Worm (Caenorhabditis elegans) whole organism, L2 larva: ENCODE results near the gene npr-13.

Source experiments
- C34F6.9 ChIP-seq: fragments of 150-350 bp; optimal IDR thresholded peaks from 2 replicates; lab custom pipeline; 2014; ENCODE audit warnings: missing biosample characterization, missing genetic modification characterization
- F13H6.1 ChIP-seq: sonication (generic microtip); optimal IDR thresholded peaks from 2 replicates; lab custom pipeline; 2016; ENCODE audit warnings: missing genetic modification characterization, missing compliant biosample characterization
- R02D3.7 ChIP-seq: fragments of 150-350 bp; optimal IDR thresholded peaks from 2 replicates; lab custom pipeline; 2014; ENCODE audit warnings: missing biosample characterization, missing genetic modification characterization
- Y55F3AM.14 ChIP-seq: fragments of 200-800 bp; sonication (Bioruptor generic); optimal IDR thresholded peaks from 2 replicates; lab custom pipeline; 2018; ENCODE audit warnings: mild to moderate bottlenecking, missing genetic modification characterization, missing compliant biosample characterization
- ZK546.5 ChIP-seq: sonication (generic microtip); optimal IDR thresholded peaks from 2 replicates; lab custom pipeline; 2017; ENCODE audit warnings: missing biosample characterization, missing genetic modification characterization
- alr-1 ChIP-seq: fragments of 150-350 bp; optimal IDR thresholded peaks from 2 replicates; lab custom pipeline; 2014; ENCODE audit warnings: missing biosample characterization, missing genetic modification characterization
- aly-2 ChIP-seq: fragments of 150-350 bp; optimal IDR thresholded peaks from 2 replicates; lab custom pipeline; 2014; ENCODE audit warnings: missing biosample characterization, missing genetic modification characterization
- ama-1 ChIP-seq: fragments of 150-350 bp; optimal IDR thresholded peaks from 2 replicates; lab custom pipeline; 2018; ENCODE audit warnings: inconsistent platforms
- blmp-1 ChIP-seq: sonication (generic microtip); optimal IDR thresholded peaks from 2 replicates; lab custom pipeline; 2017; ENCODE audit warnings: missing genetic modification characterization, mild to moderate bottlenecking, missing compliant biosample characterization, antibody characterized with exemption, moderate library complexity; ENCODE audit not compliant: insufficient read depth
- ceh-16 ChIP-seq: fragments of 150-350 bp; optimal IDR thresholded peaks from 2 replicates; lab custom pipeline; 2014; ENCODE audit warnings: missing biosample characterization, missing genetic modification characterization
- ceh-82 ChIP-seq: fragments of 150-350 bp; optimal IDR thresholded peaks from 2 replicates; lab custom pipeline; 2014; ENCODE audit warnings: missing biosample characterization, missing genetic modification characterization
- crh-2 ChIP-seq: sonication (generic microtip); optimal IDR thresholded peaks from 2 replicates; lab custom pipeline; 2017; ENCODE audit warnings: missing biosample characterization, missing genetic modification characterization
- dmd-4 ChIP-seq: sonication (generic microtip); optimal IDR thresholded peaks from 2 replicates; lab custom pipeline; 2017; ENCODE audit warnings: missing biosample characterization, missing genetic modification characterization
- egl-27 ChIP-seq: sonication (generic microtip); optimal IDR thresholded peaks from 3 replicates; lab custom pipeline; 2017; ENCODE audit warnings: missing biosample characterization, missing genetic modification reagents, missing genetic modification characterization
- elt-1 ChIP-seq: fragments of 150-350 bp; optimal IDR thresholded peaks from 2 replicates; lab custom pipeline; 2014; ENCODE audit warnings: missing biosample characterization, missing genetic modification characterization
- elt-3 ChIP-seq: sonication (generic microtip); optimal IDR thresholded peaks from 2 replicates; lab custom pipeline; 2017; ENCODE audit warnings: missing biosample characterization, missing genetic modification characterization
- fos-1 ChIP-seq: fragments of 150-350 bp; optimal IDR thresholded peaks from 2 replicates; lab custom pipeline; 2014; ENCODE audit warnings: missing biosample characterization, missing genetic modification characterization
- gmeb-1 ChIP-seq: fragments of 150-350 bp; optimal IDR thresholded peaks from 2 replicates; lab custom pipeline; 2014; ENCODE audit warnings: missing biosample characterization, missing genetic modification characterization
- lin-11 ChIP-seq: fragments of 150-350 bp; sonication (generic microtip); optimal IDR thresholded peaks from 2 replicates; lab custom pipeline; 2014; ENCODE audit warnings: missing biosample characterization, missing genetic modification characterization, inconsistent platforms, mixed read lengths
- lin-13 ChIP-seq: fragments of 150-350 bp; optimal IDR thresholded peaks from 2 replicates; lab custom pipeline; 2014; ENCODE audit warnings: missing biosample characterization, missing genetic modification reagents, missing genetic modification characterization
- lin-39 ChIP-seq: fragments of 150-350 bp; optimal IDR thresholded peaks from 2 replicates; lab custom pipeline; 2014; ENCODE audit warnings: missing biosample characterization, missing genetic modification reagents, missing genetic modification characterization
- lsy-2 ChIP-seq, 2 experiments: fragments of 150-350 bp in 1 of 2; sonication (generic microtip) in 1 of 2; optimal IDR thresholded peaks; 2 replicates each; lab custom pipeline; 2014 to 2017; ENCODE audit warnings: missing biosample characterization in 2 of 2, missing genetic modification characterization in 2 of 2
- mab-5 ChIP-seq: fragments of 150-350 bp; optimal IDR thresholded peaks from 2 replicates; lab custom pipeline; 2014; ENCODE audit warnings: missing biosample characterization, missing genetic modification characterization
- mbf-1 ChIP-seq: sonication (generic microtip); optimal IDR thresholded peaks from 2 replicates; lab custom pipeline; 2017; ENCODE audit warnings: missing biosample characterization, missing genetic modification characterization
- mdl-1 ChIP-seq, 2 experiments: fragments of 150-350 bp in 1 of 2; sonication (generic microtip) in 1 of 2; optimal IDR thresholded peaks; 2 replicates each; lab custom pipeline; 2017; ENCODE audit warnings: missing biosample characterization in 2 of 2, missing genetic modification characterization in 2 of 2
- nhr-10 ChIP-seq: sonication (generic microtip); optimal IDR thresholded peaks from 2 replicates; lab custom pipeline; 2017; ENCODE audit warnings: missing biosample characterization, missing genetic modification characterization
- nhr-11 ChIP-seq: fragments of 150-350 bp; optimal IDR thresholded peaks from 2 replicates; lab custom pipeline; 2014; ENCODE audit warnings: missing biosample characterization, missing genetic modification characterization
- nhr-12 ChIP-seq: fragments of 150-350 bp; optimal IDR thresholded peaks from 2 replicates; lab custom pipeline; 2014; ENCODE audit warnings: missing biosample characterization, missing genetic modification characterization
- nhr-129 ChIP-seq: fragments of 150-350 bp; optimal IDR thresholded peaks from 2 replicates; lab custom pipeline; 2014; ENCODE audit warnings: missing biosample characterization, missing genetic modification characterization
- nhr-21 ChIP-seq: fragments of 150-350 bp; optimal IDR thresholded peaks from 2 replicates; lab custom pipeline; 2014; ENCODE audit warnings: missing biosample characterization, missing genetic modification characterization
- nhr-23 ChIP-seq: fragments of 150-350 bp; optimal IDR thresholded peaks from 2 replicates; lab custom pipeline; 2014; ENCODE audit warnings: missing biosample characterization, missing genetic modification reagents, missing genetic modification characterization
- nhr-237 ChIP-seq: fragments of 150-350 bp; optimal IDR thresholded peaks from 2 replicates; lab custom pipeline; 2014; ENCODE audit warnings: missing biosample characterization, missing genetic modification characterization
- nhr-25 ChIP-seq: fragments of 150-350 bp; sonication (generic microtip); optimal IDR thresholded peaks from 3 replicates; lab custom pipeline; 2014; ENCODE audit warnings: missing biosample characterization, missing genetic modification characterization
- nhr-6 ChIP-seq: fragments of 150-350 bp; optimal IDR thresholded peaks from 2 replicates; lab custom pipeline; 2014; ENCODE audit warnings: missing biosample characterization, missing genetic modification characterization
- nhr-77 ChIP-seq: fragments of 150-350 bp; optimal IDR thresholded peaks from 2 replicates; lab custom pipeline; 2014; ENCODE audit warnings: missing biosample characterization, missing genetic modification characterization
- peb-1 ChIP-seq: fragments of 150-350 bp; optimal IDR thresholded peaks from 2 replicates; lab custom pipeline; 2014; ENCODE audit warnings: missing biosample characterization, missing genetic modification characterization
- sem-4 ChIP-seq: fragments of 150-350 bp; optimal IDR thresholded peaks from 2 replicates; lab custom pipeline; 2014; ENCODE audit warnings: missing biosample characterization, missing genetic modification reagents, missing genetic modification characterization
- skn-1 ChIP-seq: sonication (generic microtip); optimal IDR thresholded peaks from 2 replicates; lab custom pipeline; 2017; ENCODE audit warnings: missing biosample characterization, missing genetic modification characterization
- sma-3 ChIP-seq: sonication (generic microtip); optimal IDR thresholded peaks from 2 replicates; lab custom pipeline; 2016; ENCODE audit warnings: missing genetic modification reagents, missing genetic modification characterization, missing compliant biosample characterization
- sma-9 ChIP-seq, 2 experiments: fragments of 150-350 bp in 1 of 2; sonication (generic microtip) in 1 of 2; optimal IDR thresholded peaks; 2 replicates each; lab custom pipeline; 2014 to 2016; ENCODE audit warnings: missing genetic modification characterization in 2 of 2, mild to moderate bottlenecking in 1 of 2, missing biosample characterization in 1 of 2, missing compliant biosample characterization in 1 of 2, missing genetic modification reagents in 1 of 2, moderate library complexity in 1 of 2
- snpc-4 ChIP-seq: fragments of 150-350 bp; optimal IDR thresholded peaks from 2 replicates; lab custom pipeline; 2014; ENCODE audit warnings: missing biosample characterization, missing genetic modification characterization
- unc-39 ChIP-seq: fragments of 150-350 bp; optimal IDR thresholded peaks from 2 replicates; lab custom pipeline; 2014; ENCODE audit warnings: missing biosample characterization, missing genetic modification characterization
- unc-55 ChIP-seq: fragments of 150-350 bp; sonication (generic microtip); optimal IDR thresholded peaks from 3 replicates; lab custom pipeline; 2014; ENCODE audit warnings: missing biosample characterization, missing genetic modification reagents, missing genetic modification characterization
- unc-62 ChIP-seq: fragments of 150-350 bp; optimal IDR thresholded peaks from 2 replicates; lab custom pipeline; 2014; ENCODE audit warnings: missing biosample characterization, missing genetic modification reagents, missing genetic modification characterization
- zag-1 ChIP-seq: fragments of 150-350 bp; optimal IDR thresholded peaks from 2 replicates; lab custom pipeline; 2014; ENCODE audit warnings: missing biosample characterization, missing genetic modification characterization
- ztf-1 ChIP-seq: fragments of 200-800 bp; sonication (Bioruptor generic); conservative IDR thresholded peaks from 2 replicates; pipeline ENCODE4 v1.3.6; 2022; ENCODE audit warnings: missing genetic modification characterization, missing compliant biosample characterization
- ztf-11 ChIP-seq: sonication (generic microtip); optimal IDR thresholded peaks from 2 replicates; lab custom pipeline; 2017; ENCODE audit warnings: missing biosample characterization, missing genetic modification characterization
- ztf-4 ChIP-seq: fragments of 150-350 bp; optimal IDR thresholded peaks from 2 replicates; lab custom pipeline; 2014; ENCODE audit warnings: missing biosample characterization, missing genetic modification characterization

Gene npr-13

ce11 chrV:14832789-14833187 is 25.6 kb downstream of the npr-13 start:
- TF ChIP-seq unc-55 (GFP tag; lab: Kevin White, UChicago) = no peak
- TF ChIP-seq, all 48 proteins: peak for 0

ce11 chrV:14832121-14832788 is 26.1 kb downstream of the npr-13 start:
- TF ChIP-seq nhr-21 (tag; lab: Kevin White, UChicago) = no peak
- no peak for TF ChIP-seq alr-1 (tag; lab: Kevin White, UChicago)
- TF ChIP-seq ztf-11 = no peak
- peak; percentile 36 for TF ChIP-seq unc-55 (GFP tag; lab: Kevin White, UChicago)
- no peak for TF ChIP-seq ceh-82 (tag; lab: Kevin White, UChicago)
- TF ChIP-seq nhr-77 (tag; lab: Kevin White, UChicago) = no peak
- TF ChIP-seq zag-1 = peak; percentile 36

DNA sequence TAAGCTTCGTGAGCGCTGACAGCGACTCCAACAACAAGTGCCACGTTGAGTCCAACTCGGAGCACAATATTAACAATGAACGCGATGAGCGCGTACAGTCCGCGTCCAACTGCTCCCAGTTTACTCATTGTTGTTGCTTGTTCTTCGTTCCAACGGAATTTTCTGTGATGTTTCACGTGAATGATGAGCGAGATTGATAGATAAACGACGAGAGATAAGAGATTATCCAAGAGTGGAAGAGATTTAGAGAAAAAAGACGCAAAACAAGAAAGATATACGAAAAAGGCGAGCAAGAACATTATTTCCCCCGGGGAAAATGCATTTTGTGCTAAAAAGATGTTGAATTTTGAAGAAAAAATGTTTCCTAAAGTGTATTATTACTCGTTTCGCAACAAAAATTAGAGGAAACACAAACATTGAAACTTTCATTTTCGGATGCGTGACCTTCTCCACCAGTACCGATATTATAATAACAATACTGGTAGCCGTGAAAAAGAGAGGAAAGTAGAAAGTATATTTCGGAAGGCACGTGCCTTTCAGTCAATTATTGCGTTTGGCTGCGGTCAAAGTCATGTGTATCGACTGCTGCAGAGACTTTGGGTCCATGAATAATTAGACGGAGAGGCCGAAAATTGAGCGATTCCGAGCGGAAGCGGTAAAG is 26.8 kb downstream of the npr-13 start:
- TF ChIP-seq R02D3.7 (tag; lab: Kevin White, UChicago) = no peak
- TF ChIP-seq elt-3 = no peak
- TF ChIP-seq nhr-77 (tag; lab: Kevin White, UChicago) = no peak
- TF ChIP-seq nhr-11 (tag; lab: Kevin White, UChicago) = no peak
- TF ChIP-seq skn-1 = no peak
- TF ChIP-seq nhr-6 (tag; lab: Kevin White, UChicago) = no peak
- no peak for TF ChIP-seq ZK546.5
- no peak for TF ChIP-seq lin-13 (GFP tag; lab: Kevin White, UChicago)
- TF ChIP-seq alr-1 (tag; lab: Kevin White, UChicago) = no peak
- TF ChIP-seq mdl-1 (tag; optimal IDR thresholded peaks at IDR 0.05; lab: Kevin White, UChicago) = peak in 1 of 2 experiments; percentile 8
- TF ChIP-seq unc-39 (tag; lab: Kevin White, UChicago) = no peak
- no peak for TF ChIP-seq unc-55 (GFP tag; lab: Kevin White, UChicago)
- no peak for TF ChIP-seq nhr-10 (tag; lab: Kevin White, UChicago)
- TF ChIP-seq blmp-1 (tag; lab: Kevin White, UChicago) = peak; percentile 2
- no peak for TF ChIP-seq crh-2 (tag; lab: Kevin White, UChicago)
- TF ChIP-seq ama-1 (lab: Kevin White, UChicago) = no peak
- TF ChIP-seq ztf-4 = peak; percentile 13
- TF ChIP-seq ztf-1 (GFP tag; lab: Robert Waterston, UW) = no peak
- no peak for TF ChIP-seq dmd-4 (tag; lab: Kevin White, UChicago)
- TF ChIP-seq gmeb-1 = no peak
- TF ChIP-seq sma-3 (GFP tag; lab: Kevin White, UChicago) = no peak
- TF ChIP-seq snpc-4 (tag; lab: Kevin White, UChicago) = no peak
- TF ChIP-seq nhr-23 (tag; lab: Kevin White, UChicago) = no peak
- TF ChIP-seq egl-27 (tag; lab: Kevin White, UChicago) = no peak
- no peak for TF ChIP-seq unc-62 (GFP tag; lab: Kevin White, UChicago)
- TF ChIP-seq lin-11 (tag; lab: Kevin White, UChicago) = no peak
- TF ChIP-seq nhr-237 (tag; lab: Kevin White, UChicago) = no peak
- peak in 1 of 2 experiments; percentile 16 for TF ChIP-seq lsy-2 (tag; optimal IDR thresholded peaks at IDR 0.05; lab: Kevin White, UChicago)
- TF ChIP-seq aly-2 (tag; lab: Kevin White, UChicago) = no peak
- no peak for TF ChIP-seq zag-1
- TF ChIP-seq ztf-11 = no peak
- no peak for TF ChIP-seq elt-1 (tag; lab: Kevin White, UChicago)
- no peak for TF ChIP-seq nhr-12 (tag; lab: Kevin White, UChicago)
- no peak for TF ChIP-seq ceh-16 (tag; lab: Kevin White, UChicago)
- peak; percentile 69 for TF ChIP-seq sma-9 (GFP tag; optimal IDR thresholded peaks at IDR 0.05; lab: Kevin White, UChicago)
- no peak for TF ChIP-seq sma-9 (tag; optimal IDR thresholded peaks at IDR 0.05; lab: Kevin White, UChicago)
- no peak for TF ChIP-seq peb-1 (tag; lab: Kevin White, UChicago)
- TF ChIP-seq mbf-1 (tag; lab: Kevin White, UChicago) = no peak
- peak; percentile 9 for TF ChIP-seq Y55F3AM.14 (GFP tag; lab: Kevin White, UChicago)
- TF ChIP-seq lin-39 (tag; lab: Kevin White, UChicago) = no peak
- peak; percentile 1 for TF ChIP-seq fos-1
- no peak for TF ChIP-seq ceh-82 (tag; lab: Kevin White, UChicago)
- TF ChIP-seq nhr-21 (tag; lab: Kevin White, UChicago) = peak; percentile 7
- TF ChIP-seq F13H6.1 (tag; lab: Kevin White, UChicago) = no peak
- peak; percentile 48 for TF ChIP-seq nhr-25
- TF ChIP-seq C34F6.9 (tag; lab: Kevin White, UChicago) = no peak
- TF ChIP-seq nhr-129 (tag; lab: Kevin White, UChicago) = peak; percentile 22
- no peak for TF ChIP-seq sem-4 (tag; lab: Kevin White, UChicago)
- TF ChIP-seq mab-5 (tag; lab: Kevin White, UChicago) = peak; percentile 36
- TF ChIP-seq, all 48 proteins: peak for 11
